Fruit fly (Drosophila melanogaster): ENCODE data around the gene CG12170.

DNA sequence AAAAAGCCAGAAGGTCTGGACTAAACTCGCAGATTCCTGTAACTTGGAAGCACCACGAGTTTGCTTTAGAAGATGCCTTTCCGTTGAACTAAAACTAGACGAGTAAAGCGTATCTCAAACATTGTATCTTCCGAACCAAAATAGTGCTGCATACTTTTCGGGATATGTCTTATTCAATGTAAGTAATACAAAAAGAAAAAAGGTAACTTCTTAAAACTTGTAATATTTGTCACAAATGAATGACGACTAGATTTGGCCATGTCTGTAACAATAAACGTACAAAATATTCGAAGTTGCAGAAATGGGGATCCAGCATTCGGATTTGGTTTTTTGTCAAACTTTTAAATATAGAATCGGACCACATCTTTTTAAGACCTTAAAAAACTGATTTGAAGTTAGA is 42.2 kb upstream of the CG12170 start:
- no peak for TF ChIP-seq psq (GFP tag; optimal IDR thresholded peaks at IDR 0.05)
- no peak for TF ChIP-seq tx (GFP tag; optimal IDR thresholded peaks at IDR 0.05)
- no peak for TF ChIP-seq ttk (GFP tag; IDR thresholded peaks at IDR 0.05)
- TF ChIP-seq CG2712 (tag; optimal IDR thresholded peaks at IDR 0.05): no peak
- no peak for TF ChIP-seq CG11247 (GFP tag; IDR thresholded peaks at IDR 0.05)
